Worm (Caenorhabditis elegans) whole organism, late embryonic: ENCODE results near the gene clec-41.

Source experiments
- ets-4 ChIP-seq: sonication (generic microtip); optimal IDR thresholded peaks from 2 replicates; lab custom pipeline; 2016; ENCODE audit warnings: missing genetic modification characterization, missing compliant biosample characterization
- nfya-1 ChIP-seq: sonication (generic microtip); optimal IDR thresholded peaks from 2 replicates; lab custom pipeline; 2017; ENCODE audit warnings: missing genetic modification characterization, mild to moderate bottlenecking, missing compliant biosample characterization, antibody characterized with exemption, moderate library complexity
- pat-9 ChIP-seq: fragments of 200-800 bp; sonication (Bioruptor generic); optimal IDR thresholded peaks from 2 replicates; lab custom pipeline; 2018; ENCODE audit warnings: mild to moderate bottlenecking, missing genetic modification characterization, moderate library complexity, missing compliant biosample characterization
- pha-2 ChIP-seq: sonication (generic microtip); optimal IDR thresholded peaks from 2 replicates; lab custom pipeline; 2017; ENCODE audit warnings: mild to moderate bottlenecking, missing genetic modification characterization, missing compliant biosample characterization
- sox-4 ChIP-seq: sonication (generic microtip); optimal IDR thresholded peaks from 2 replicates; lab custom pipeline; 2017; ENCODE audit warnings: mild to moderate bottlenecking, missing genetic modification characterization, inconsistent platforms, missing compliant biosample characterization
- tbx-2 ChIP-seq: sonication (generic microtip); optimal IDR thresholded peaks from 2 replicates; lab custom pipeline; 2016; ENCODE audit warnings: missing genetic modification characterization, missing compliant biosample characterization
- unc-3 ChIP-seq, 2 experiments: fragments of 200-800 bp in 1 of 2; sonication (Bioruptor generic) in 1 of 2; sonication (generic microtip) in 1 of 2; conservative IDR thresholded peaks in 1 of 2; optimal IDR thresholded peaks in 1 of 2; 2 replicates each; pipeline versions ENCODE4 v1.3.6 to Lab custom; 2016 to 2022; ENCODE audit warnings: missing compliant biosample characterization in 2 of 2, missing genetic modification characterization in 2 of 2, missing genetic modification reagents in 1 of 2

- TF ChIP-seq ets-4 (tag; lab: Kevin White, UChicago), result no peak
- no peak for TF ChIP-seq nfya-1
- TF ChIP-seq sox-4 (tag; lab: Kevin White, UChicago), result no peak
- no peak for TF ChIP-seq unc-3 (GFP tag; conservative IDR thresholded peaks at IDR 0.05; lab: Robert Waterston, UW)
- TF ChIP-seq unc-3 (tag; optimal IDR thresholded peaks at IDR 0.05; lab: Kevin White, UChicago), result no peak
- TF ChIP-seq pha-2 (tag; lab: Kevin White, UChicago), result no peak
- TF ChIP-seq pat-9 (tag; lab: Kevin White, UChicago), result no peak
- no peak for TF ChIP-seq tbx-2 (tag; lab: Kevin White, UChicago)
Observed at ce11 chrV:13162885-13163284, 25.0 kb upstream of the clec-41 start.
